Fruit fly (Drosophila melanogaster) whole organism, embryonic: Measurements from ENCODE around the gene CG3224.

Experiments used
- CG11398 ChIP-seq: fragments of 200-800 bp; sonication (Bioruptor generic); optimal IDR thresholded peaks from 2 replicates; lab custom pipeline; 2016; ENCODE audit warnings: missing biosample characterization, missing genetic modification characterization
- CG11695 ChIP-seq: fragments of 200-800 bp; sonication (Bioruptor generic); IDR thresholded peaks from 3 replicates; pipeline ENCODE4 v1.3.6; 2022; ENCODE audit warnings: missing biosample characterization, missing genetic modification characterization
- CG13424 ChIP-seq: fragments of 200-800 bp; sonication (Bioruptor generic); optimal IDR thresholded peaks from 2 replicates; lab custom pipeline; 2019; ENCODE audit warnings: missing biosample characterization, mild to moderate bottlenecking, missing genetic modification characterization, moderate library complexity
- CG14965 ChIP-seq: fragments of 200-800 bp; sonication (Bioruptor generic); optimal IDR thresholded peaks from 2 replicates; lab custom pipeline; 2016; ENCODE audit warnings: missing biosample characterization, missing genetic modification characterization, borderline replicate concordance
- CG15601 ChIP-seq: fragments of 200-800 bp; sonication (Bioruptor generic); optimal IDR thresholded peaks from 3 replicates; lab custom pipeline; 2019; ENCODE audit warnings: missing biosample characterization, mild to moderate bottlenecking, missing genetic modification characterization, moderate library complexity
- CG16779 ChIP-seq: fragments of 200-800 bp; sonication (Bioruptor generic); IDR thresholded peaks from 2 replicates; pipeline ENCODE4 v1.3.6; 2022; ENCODE audit warnings: missing biosample characterization, missing genetic modification characterization
- CG17385 ChIP-seq: fragments of 200-800 bp; sonication (Bioruptor generic); optimal IDR thresholded peaks from 3 replicates; lab custom pipeline; 2018; ENCODE audit warnings: missing biosample characterization, mild to moderate bottlenecking, missing genetic modification characterization
- CG18599 ChIP-seq: fragments of 200-800 bp; sonication (Bioruptor generic); optimal IDR thresholded peaks from 3 replicates; lab custom pipeline; 2017; ENCODE audit warnings: missing biosample characterization, missing genetic modification characterization, mild to moderate bottlenecking, moderate library complexity, missing genetic modification reagents
- CG2199 ChIP-seq: fragments of 200-800 bp; sonication (Bioruptor generic); IDR thresholded peaks from 3 replicates; pipeline ENCODE4 v1.3.6; 2022; ENCODE audit warnings: missing biosample characterization, missing genetic modification characterization
- CG5180 ChIP-seq: fragments of 200-800 bp; sonication (Bioruptor generic); optimal IDR thresholded peaks from 3 replicates; lab custom pipeline; 2017; ENCODE audit warnings: missing biosample characterization, missing genetic modification characterization, mild to moderate bottlenecking, moderate library complexity, missing genetic modification reagents
- CG6765 ChIP-seq: fragments of 200-800 bp; sonication (Bioruptor generic); optimal IDR thresholded peaks from 3 replicates; lab custom pipeline; 2017; ENCODE audit warnings: missing biosample characterization, mild to moderate bottlenecking, missing genetic modification characterization
- CG6854 ChIP-seq: fragments of 200-800 bp; sonication (Bioruptor generic); optimal IDR thresholded peaks from 3 replicates; lab custom pipeline; 2017; ENCODE audit warnings: missing biosample characterization, mild to moderate bottlenecking, missing genetic modification characterization
- CG7928 ChIP-seq: fragments of 200-800 bp; sonication (Bioruptor generic); optimal IDR thresholded peaks from 2 replicates; lab custom pipeline; 2017; ENCODE audit warnings: missing biosample characterization, mild to moderate bottlenecking, missing genetic modification characterization
- CG9215 ChIP-seq: fragments of 200-800 bp; sonication (Bioruptor generic); IDR thresholded peaks from 2 replicates; pipeline ENCODE4 v1.3.6; 2022; ENCODE audit warnings: missing biosample characterization, missing genetic modification characterization
- CG9437 ChIP-seq: fragments of 200-800 bp; sonication (Bioruptor generic); optimal IDR thresholded peaks from 2 replicates; lab custom pipeline; 2018; ENCODE audit warnings: missing biosample characterization, mild to moderate bottlenecking, missing genetic modification characterization
- CG9817 ChIP-seq: fragments of 200-800 bp; sonication (Bioruptor generic); optimal IDR thresholded peaks from 2 replicates; lab custom pipeline; 2018; ENCODE audit warnings: missing biosample characterization, mild to moderate bottlenecking, missing genetic modification characterization, moderate library complexity
- Dbx ChIP-seq: fragments of 200-800 bp; sonication (Bioruptor generic); IDR thresholded peaks from 3 replicates; pipeline ENCODE4 v1.3.6; 2022; ENCODE audit warnings: missing biosample characterization, missing genetic modification characterization
- Dll ChIP-seq: fragments of 200-800 bp; sonication (Bioruptor generic); IDR thresholded peaks from 4 replicates; pipeline ENCODE4 v1.3.6; 2022; ENCODE audit warnings: missing biosample characterization, missing genetic modification characterization; ENCODE audit not compliant: partially characterized antibody
- Doc2 ChIP-seq: fragments of 200-800 bp; sonication (Bioruptor generic); IDR thresholded peaks from 2 replicates; pipeline ENCODE4 v1.3.6; 2022; ENCODE audit warnings: missing biosample characterization, missing genetic modification characterization
- Drgx ChIP-seq: fragments of 200-800 bp; sonication (Bioruptor generic); IDR thresholded peaks from 2 replicates; pipeline ENCODE4 v1.3.6; 2022; ENCODE audit warnings: missing biosample characterization, missing genetic modification characterization
- E2f2 ChIP-seq: fragments of 200-800 bp; sonication (Bioruptor generic); IDR thresholded peaks from 2 replicates; pipeline ENCODE4 v1.3.6; 2022; ENCODE audit warnings: missing biosample characterization, missing genetic modification characterization
- ERR ChIP-seq: fragments of 200-800 bp; sonication (Bioruptor generic); optimal IDR thresholded peaks from 2 replicates; lab custom pipeline; 2016; ENCODE audit warnings: missing biosample characterization, missing genetic modification characterization
- Ets65A ChIP-seq: fragments of 200-800 bp; sonication (Bioruptor generic); peaks from one replicate; lab custom pipeline; 2016; ENCODE audit warnings: missing biosample characterization, missing genetic modification characterization
- Fer2 ChIP-seq: fragments of 200-800 bp; sonication (Bioruptor generic); optimal IDR thresholded peaks from 2 replicates; lab custom pipeline; 2018; ENCODE audit warnings: missing biosample characterization, mild to moderate bottlenecking, missing genetic modification characterization, moderate library complexity
- Gug ChIP-seq: fragments of 200-800 bp; sonication (Bioruptor generic); IDR thresholded peaks from 4 replicates; pipeline ENCODE4 v1.3.6; 2022; ENCODE audit warnings: missing biosample characterization, missing genetic modification characterization
- HmgZ ChIP-seq: fragments of 200-800 bp; sonication (Bioruptor generic); optimal IDR thresholded peaks from 2 replicates; lab custom pipeline; 2018; ENCODE audit warnings: missing biosample characterization, mild to moderate bottlenecking, missing genetic modification characterization
- Lpt ChIP-seq: fragments of >200 bp; optimal IDR thresholded peaks from 2 replicates; lab custom pipeline; 2018; ENCODE audit warnings: missing biosample characterization, missing genetic modification characterization
- NK7.1 ChIP-seq: fragments of 200-800 bp; sonication (Bioruptor generic); optimal IDR thresholded peaks from 3 replicates; lab custom pipeline; 2016; ENCODE audit warnings: missing biosample characterization, missing genetic modification characterization
- Pdp1 ChIP-seq, 2 experiments: fragments of 200-800 bp; sonication (Bioruptor generic); optimal IDR thresholded peaks; 3 replicates each; lab custom pipeline; 2016; ENCODE audit warnings: missing biosample characterization in 2 of 2, missing genetic modification characterization in 2 of 2, mild to moderate bottlenecking in 1 of 2, moderate library complexity in 1 of 2
- Sin3A ChIP-seq: fragments of >200 bp; optimal IDR thresholded peaks from 2 replicates; lab custom pipeline; 2018
- Xrp1 ChIP-seq: fragments of 200-800 bp; sonication (Bioruptor generic); IDR thresholded peaks from 2 replicates; pipeline ENCODE4 v1.3.6; 2022; ENCODE audit warnings: missing biosample characterization, missing genetic modification characterization
- bsh ChIP-seq, 2 experiments: fragments of 200-800 bp; sonication (Bioruptor generic); optimal IDR thresholded peaks; 2 replicates each; lab custom pipeline; 2017 to 2018; ENCODE audit warnings: mild to moderate bottlenecking in 2 of 2, missing biosample characterization in 2 of 2, missing genetic modification characterization in 2 of 2, moderate library complexity in 1 of 2
- chif ChIP-seq, 2 experiments: fragments of 200-800 bp; sonication (Bioruptor generic); optimal IDR thresholded peaks; 3 replicates each; lab custom pipeline; 2016; ENCODE audit warnings: missing biosample characterization in 2 of 2, missing genetic modification characterization in 2 of 2
- dysf ChIP-seq: fragments of 200-800 bp; sonication (Bioruptor generic); IDR thresholded peaks from 3 replicates; pipeline ENCODE4 v1.3.6; 2022; ENCODE audit warnings: missing biosample characterization, missing genetic modification characterization
- ftz-f1 ChIP-seq: fragments of 200-800 bp; sonication (Bioruptor generic); optimal IDR thresholded peaks from 2 replicates; lab custom pipeline; 2016; ENCODE audit warnings: missing biosample characterization, missing genetic modification characterization
- fu2 ChIP-seq: fragments of 200-800 bp; sonication (Bioruptor generic); optimal IDR thresholded peaks from 2 replicates; lab custom pipeline; 2016; ENCODE audit warnings: missing biosample characterization, missing genetic modification characterization
- ham ChIP-seq: fragments of 200-800 bp; sonication (Bioruptor generic); IDR thresholded peaks from 2 replicates; pipeline ENCODE4 v1.3.6; 2022; ENCODE audit warnings: missing biosample characterization, missing genetic modification characterization
- hb ChIP-seq: fragments of 200-800 bp; sonication (Bioruptor generic); IDR thresholded peaks from 3 replicates; pipeline ENCODE4 v1.3.6; 2022; ENCODE audit warnings: missing biosample characterization, missing genetic modification characterization; ENCODE audit not compliant: partially characterized antibody
- klu ChIP-seq: fragments of 200-800 bp; sonication (Bioruptor generic); IDR thresholded peaks from 2 replicates; pipeline ENCODE4 v1.3.6; 2022; ENCODE audit warnings: missing biosample characterization, missing genetic modification characterization
- knrl ChIP-seq: fragments of 200-800 bp; sonication (Bioruptor generic); IDR thresholded peaks from 3 replicates; pipeline ENCODE4 v1.3.6; 2022; ENCODE audit warnings: missing biosample characterization, missing genetic modification characterization; ENCODE audit not compliant: partially characterized antibody
- lbe ChIP-seq: fragments of 200-800 bp; sonication (Bioruptor generic); optimal IDR thresholded peaks from 2 replicates; lab custom pipeline; 2016; ENCODE audit warnings: missing biosample characterization, mild to moderate bottlenecking, missing genetic modification characterization
- mld ChIP-seq: fragments of 200-800 bp; sonication (Bioruptor generic); IDR thresholded peaks from 3 replicates; pipeline ENCODE4 v1.3.6; 2022; ENCODE audit warnings: missing biosample characterization, missing genetic modification characterization; ENCODE audit not compliant: partially characterized antibody
- odd ChIP-seq: fragments of 200-800 bp; sonication (Bioruptor generic); optimal IDR thresholded peaks from 2 replicates; lab custom pipeline; 2017; ENCODE audit warnings: missing biosample characterization, mild to moderate bottlenecking, missing genetic modification characterization
- org-1 ChIP-seq: fragments of 200-800 bp; sonication (Bioruptor generic); optimal IDR thresholded peaks from 2 replicates; lab custom pipeline; 2017; ENCODE audit warnings: missing biosample characterization, missing genetic modification characterization
- rib ChIP-seq: fragments of 200-800 bp; sonication (Bioruptor generic); IDR thresholded peaks from 2 replicates; pipeline ENCODE4 v1.3.6; 2022; ENCODE audit warnings: missing biosample characterization, missing genetic modification characterization
- sd ChIP-seq: fragments of 200-800 bp; sonication (Bioruptor generic); optimal IDR thresholded peaks from 3 replicates; lab custom pipeline; 2018; ENCODE audit warnings: missing biosample characterization, mild to moderate bottlenecking, missing genetic modification characterization, moderate library complexity
- sens ChIP-seq: fragments of 200-800 bp; sonication (Bioruptor generic); peaks from one replicate; lab custom pipeline; 2016; ENCODE audit warnings: missing biosample characterization, missing genetic modification characterization
- usp ChIP-seq: fragments of >200 bp; optimal IDR thresholded peaks from 2 replicates; lab custom pipeline; 2017; ENCODE audit warnings: missing biosample characterization, missing genetic modification characterization
- zen2 ChIP-seq: fragments of 200-800 bp; sonication (Bioruptor generic); IDR thresholded peaks from 3 replicates; pipeline ENCODE4 v1.3.6; 2022; ENCODE audit warnings: missing biosample characterization, missing genetic modification characterization; ENCODE audit not compliant: partially characterized antibody

The CG3224 gene

DNA sequence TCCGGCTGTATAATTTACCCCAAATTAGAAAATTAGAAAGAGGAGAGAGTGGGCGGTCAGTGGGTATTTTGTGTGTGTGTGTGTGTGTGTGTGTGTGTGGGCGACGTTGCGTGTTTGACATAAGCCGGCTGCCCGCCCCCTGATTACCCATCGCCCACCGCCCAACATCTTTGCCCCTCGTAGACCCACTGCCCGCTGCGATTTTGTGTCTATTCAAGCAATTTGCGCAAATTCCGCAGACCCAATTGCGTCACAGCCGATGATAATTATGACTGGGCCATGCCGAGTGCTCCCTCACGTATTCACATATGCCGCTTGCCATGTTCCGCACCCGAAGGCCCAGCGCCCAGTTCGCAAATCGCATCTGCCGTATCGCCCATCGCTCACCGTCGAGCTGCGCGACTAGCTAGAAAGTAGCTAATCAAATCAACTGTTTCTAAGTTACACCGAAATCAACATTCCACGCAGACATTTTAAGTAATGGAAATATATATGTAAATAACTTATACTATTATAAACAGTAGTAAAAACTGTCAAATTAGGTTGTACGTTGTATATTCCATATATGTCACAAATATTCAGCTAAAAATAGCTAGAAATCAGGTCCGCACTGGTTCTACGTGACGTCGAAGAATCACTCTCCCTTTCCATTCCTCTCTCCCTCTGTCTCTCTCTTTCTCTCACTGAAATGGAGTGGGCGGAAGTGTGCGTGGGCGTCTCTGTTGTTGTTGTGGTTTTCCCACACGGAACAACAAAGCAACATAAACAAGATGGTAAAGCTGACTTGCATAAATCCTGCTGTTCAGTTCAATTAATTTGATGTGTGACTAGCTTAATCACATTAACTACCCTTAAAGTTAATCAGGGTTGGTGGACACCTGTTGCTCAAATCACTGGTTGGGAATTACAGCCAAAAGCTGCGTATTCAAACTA, 4.4 kb downstream of the CG3224 start (continued):
- peak in 1 of 2 experiments; percentile 25 for TF ChIP-seq bsh (GFP tag; optimal IDR thresholded peaks at IDR 0.05; lab: Kevin White, UChicago)
- TF ChIP-seq CG9215 (GFP tag; lab: Robert Waterston, UW) = 0 out of 2 replicates have a peak, but pooled peaks have one; percentile 13
- TF ChIP-seq CG2199 = no peak
- peak; percentile 63 for TF ChIP-seq Xrp1
- no peak for TF ChIP-seq Sin3A (lab: Kevin White, UChicago)
- TF ChIP-seq CG6854 = peak; percentile 54
- TF ChIP-seq rib (GFP tag; lab: Robert Waterston, UW) = peak; percentile 54; the same call in 1 of the 2 replicates
- TF ChIP-seq ftz-f1 (GFP tag; lab: Kevin White, UChicago) = no peak
- peak; percentile 14; the same call in 1 of the 3 replicates for TF ChIP-seq Dbx
- peak in 1 of 2 experiments; percentile 82 for TF ChIP-seq Pdp1 (GFP tag; optimal IDR thresholded peaks at IDR 0.05; lab: Kevin White, UChicago)
- peak; percentile 36 for TF ChIP-seq odd (GFP tag; lab: Kevin White, UChicago)
- no peak for TF ChIP-seq hb (GFP tag; lab: Robert Waterston, UW)
- no peak for TF ChIP-seq zen2 (GFP tag; lab: Robert Waterston, UW)
- no peak for TF ChIP-seq CG14965 (GFP tag; lab: Kevin White, UChicago)
- TF ChIP-seq Gug (GFP tag; lab: Robert Waterston, UW) = no peak
- TF ChIP-seq CG18599 (GFP tag; lab: Kevin White, UChicago) = peak; percentile 78
- TF ChIP-seq NK7.1 = no peak
- TF ChIP-seq ham = no peak
- TF ChIP-seq E2f2 (GFP tag; lab: Robert Waterston, UW) = peak; percentile 25; the same call in 1 of the 2 replicates
- TF ChIP-seq klu (GFP tag; lab: Robert Waterston, UW) = peak; percentile 45
- TF ChIP-seq CG9437 (GFP tag; lab: Kevin White, UChicago) = peak; percentile 4
- TF ChIP-seq CG13424 (tag; lab: Kevin White, UChicago) = peak; percentile 63
- TF ChIP-seq ERR = no peak
- peak; percentile 55 for TF ChIP-seq HmgZ (tag; lab: Kevin White, UChicago)
- no peak for TF ChIP-seq Lpt (GFP tag; lab: Kevin White, UChicago)
- TF ChIP-seq knrl (GFP tag; lab: Robert Waterston, UW) = no peak
- TF ChIP-seq CG11695 (GFP tag; lab: Robert Waterston, UW) = no peak
- TF ChIP-seq CG11398 (GFP tag; lab: Kevin White, UChicago) = no peak
- peak; percentile 53; the same call in 1 of the 3 replicates for TF ChIP-seq dysf (GFP tag; lab: Robert Waterston, UW)
- no peak for TF ChIP-seq Doc2 (GFP tag; lab: Robert Waterston, UW)
- no peak for TF ChIP-seq chif (GFP tag; optimal IDR thresholded peaks at IDR 0.05; lab: Kevin White, UChicago)
- TF ChIP-seq CG7928 (GFP tag; lab: Kevin White, UChicago) = no peak
- TF ChIP-seq CG15601 (tag; lab: Kevin White, UChicago) = peak; percentile 43
- TF ChIP-seq Ets65A (GFP tag; lab: Kevin White, UChicago) = no peak
- no peak for TF ChIP-seq org-1 (GFP tag; lab: Kevin White, UChicago)
- no peak for TF ChIP-seq Fer2 (tag; lab: Kevin White, UChicago)
- peak; percentile 31 for TF ChIP-seq sens (GFP tag; lab: Kevin White, UChicago)
- no peak for TF ChIP-seq CG16779
- TF ChIP-seq lbe (GFP tag; lab: Kevin White, UChicago) = peak; percentile 46
- TF ChIP-seq CG9817 (tag; lab: Kevin White, UChicago) = peak; percentile 37
- TF ChIP-seq usp = no peak
- TF ChIP-seq Drgx (GFP tag; lab: Robert Waterston, UW) = peak; percentile 44; the same call in 1 of the 2 replicates
- peak; percentile 93 for TF ChIP-seq sd
- TF ChIP-seq CG5180 (GFP tag; lab: Kevin White, UChicago) = peak; percentile 11
- peak; percentile 40 for TF ChIP-seq CG17385
- no peak for TF ChIP-seq mld (GFP tag; lab: Robert Waterston, UW)
- TF ChIP-seq CG6765 (GFP tag; lab: Kevin White, UChicago) = peak; percentile 63
- TF ChIP-seq fu2 = no peak
- TF ChIP-seq Dll (GFP tag; lab: Robert Waterston, UW) = peak; percentile 34; the same call in 1 of the 4 replicates
